Fruit fly (Drosophila melanogaster) whole organism, adult: ENCODE data around the gene cd.

ENCODE experiments used
- CG1620 ChIP-seq: fragments of 200-800 bp; sonication (Bioruptor generic); optimal IDR thresholded peaks from 2 replicates; lab custom pipeline; 2016; ENCODE audit warnings: missing biosample characterization, missing genetic modification characterization
- Mnt ChIP-seq: fragments of 200-800 bp; sonication (Bioruptor generic); optimal IDR thresholded peaks from 2 replicates; lab custom pipeline; 2016; ENCODE audit warnings: missing biosample characterization, mild to moderate bottlenecking, missing genetic modification characterization
- bab1 ChIP-seq: fragments of 200-800 bp; sonication (Bioruptor generic); optimal IDR thresholded peaks from 3 replicates; lab custom pipeline; 2019; ENCODE audit warnings: missing biosample characterization, mild to moderate bottlenecking, missing genetic modification characterization, moderate library complexity
- cic ChIP-seq: fragments of 200-800 bp; sonication (Bioruptor generic); optimal IDR thresholded peaks from 2 replicates; lab custom pipeline; 2017; ENCODE audit warnings: missing biosample characterization, mild to moderate bottlenecking, missing genetic modification characterization, moderate library complexity
- cnc ChIP-seq, 2 experiments: fragments of >200 bp; optimal IDR thresholded peaks; 2 replicates each; lab custom pipeline; 2017
- tj ChIP-seq: fragments of 200-800 bp; sonication (Bioruptor generic); optimal IDR thresholded peaks from 3 replicates; lab custom pipeline; 2017; ENCODE audit warnings: missing biosample characterization, mild to moderate bottlenecking, missing genetic modification characterization, moderate library complexity

dm6 chr3R:22740930-22741329 is 46.2 kb downstream of the cd start, which contains the start of the genes Dcr-1 and CG6985:
- TF ChIP-seq tj (no peak), cnc (optimal IDR thresholded peaks at IDR 0.05; lab: Kevin White, UChicago) (no peak), CG1620 (GFP tag; lab: Kevin White, UChicago) (no peak), Mnt (GFP tag; lab: Kevin White, UChicago) (no peak), bab1 (GFP tag; lab: Kevin White, UChicago) (no peak), cic (GFP tag; lab: Kevin White, UChicago) (no peak)
